Fruit fly (Drosophila melanogaster) whole organism, embryonic: ENCODE results near the gene Prosalpha6T.
A peak's percentile ranks its signal among the peaks of the same experiment; 100 is the strongest.

Source experiments
- Asciz ChIP-seq: fragments of 200-800 bp; sonication (Bioruptor generic); optimal IDR thresholded peaks from 2 replicates; lab custom pipeline; 2017; ENCODE audit warnings: missing biosample characterization, mild to moderate bottlenecking, missing genetic modification characterization, missing genetic modification reagents
- Atf3 ChIP-seq: fragments of 200-800 bp; sonication (Bioruptor generic); optimal IDR thresholded peaks from 3 replicates; lab custom pipeline; 2016; ENCODE audit warnings: missing biosample characterization, missing genetic modification characterization
- CG10209 ChIP-seq: fragments of 200-800 bp; sonication (Bioruptor generic); optimal IDR thresholded peaks from 3 replicates; lab custom pipeline; 2017; ENCODE audit warnings: missing biosample characterization, mild to moderate bottlenecking, missing genetic modification characterization, missing genetic modification reagents
- CG10543 ChIP-seq: fragments of 200-800 bp; sonication (Bioruptor generic); optimal IDR thresholded peaks from 3 replicates; lab custom pipeline; 2017; ENCODE audit warnings: missing biosample characterization, mild to moderate bottlenecking, missing genetic modification characterization, moderate library complexity
- CG11247 ChIP-seq: fragments of 200-800 bp; sonication (Bioruptor generic); IDR thresholded peaks from 2 replicates; pipeline ENCODE4 v1.3.6; 2022; ENCODE audit warnings: missing biosample characterization, missing genetic modification characterization
- CG12942 ChIP-seq: fragments of 200-800 bp; sonication (Bioruptor generic); optimal IDR thresholded peaks from 3 replicates; lab custom pipeline; 2016; ENCODE audit warnings: missing biosample characterization, missing genetic modification characterization
- CG13287 ChIP-seq: fragments of 200-800 bp; sonication (Bioruptor generic); IDR thresholded peaks from 2 replicates; pipeline ENCODE4 v1.3.6; 2022; ENCODE audit warnings: missing biosample characterization, missing genetic modification characterization; ENCODE audit not compliant: partially characterized antibody
- CG13296 ChIP-seq: fragments of 200-800 bp; sonication (Bioruptor generic); optimal IDR thresholded peaks from 3 replicates; lab custom pipeline; 2018; ENCODE audit warnings: missing biosample characterization, mild to moderate bottlenecking, missing genetic modification characterization
- CG13624 ChIP-seq: fragments of 200-800 bp; sonication (Bioruptor generic); optimal IDR thresholded peaks from 2 replicates; lab custom pipeline; 2016; ENCODE audit warnings: missing biosample characterization, missing genetic modification characterization
- CG14441 ChIP-seq: fragments of 200-800 bp; sonication (Bioruptor generic); IDR thresholded peaks from 2 replicates; pipeline ENCODE4 v1.3.6; 2022; ENCODE audit warnings: missing biosample characterization, missing genetic modification characterization
- CG14710 ChIP-seq: fragments of 200-800 bp; sonication (Bioruptor generic); optimal IDR thresholded peaks from 3 replicates; lab custom pipeline; 2019; ENCODE audit warnings: missing biosample characterization, mild to moderate bottlenecking, missing genetic modification characterization, moderate library complexity
- CG15601 ChIP-seq: fragments of 200-800 bp; sonication (Bioruptor generic); optimal IDR thresholded peaks from 3 replicates; lab custom pipeline; 2019; ENCODE audit warnings: missing biosample characterization, mild to moderate bottlenecking, missing genetic modification characterization, moderate library complexity
- CG1603 ChIP-seq: fragments of 200-800 bp; sonication (Bioruptor generic); optimal IDR thresholded peaks from 2 replicates; lab custom pipeline; 2019; ENCODE audit warnings: missing biosample characterization, mild to moderate bottlenecking, missing genetic modification characterization, moderate library complexity
- CG16779 ChIP-seq: fragments of 200-800 bp; sonication (Bioruptor generic); IDR thresholded peaks from 2 replicates; pipeline ENCODE4 v1.3.6; 2022; ENCODE audit warnings: missing biosample characterization, missing genetic modification characterization
- CG16863 ChIP-seq: fragments of 200-800 bp; sonication (Bioruptor generic); optimal IDR thresholded peaks from 3 replicates; lab custom pipeline; 2016; ENCODE audit warnings: missing biosample characterization, missing genetic modification characterization
- CG17612 ChIP-seq: fragments of 200-800 bp; sonication (Bioruptor generic); IDR thresholded peaks from 2 replicates; pipeline ENCODE4 v1.3.6; 2022; ENCODE audit warnings: missing biosample characterization, missing genetic modification characterization
- CG30403 ChIP-seq: fragments of 200-800 bp; sonication (Bioruptor generic); optimal IDR thresholded peaks from 3 replicates; lab custom pipeline; 2016; ENCODE audit warnings: missing biosample characterization, missing genetic modification characterization
- CG6272 ChIP-seq: fragments of 200-800 bp; sonication (Bioruptor generic); IDR thresholded peaks from 2 replicates; pipeline ENCODE4 v1.3.6; 2022; ENCODE audit warnings: missing biosample characterization, missing genetic modification characterization
- CG8388 ChIP-seq: fragments of 200-800 bp; sonication (Bioruptor generic); optimal IDR thresholded peaks from 2 replicates; lab custom pipeline; 2019; ENCODE audit warnings: missing biosample characterization, mild to moderate bottlenecking, missing genetic modification characterization, moderate library complexity
- CG8924 ChIP-seq: fragments of 200-800 bp; optimal IDR thresholded peaks from 3 replicates; lab custom pipeline; 2019; ENCODE audit warnings: missing biosample characterization, mild to moderate bottlenecking, missing genetic modification characterization, moderate library complexity
- CG8944 ChIP-seq: fragments of 200-800 bp; sonication (Bioruptor generic); optimal IDR thresholded peaks from 3 replicates; lab custom pipeline; 2016; ENCODE audit warnings: missing biosample characterization, missing genetic modification characterization
- CG9727 ChIP-seq: fragments of 200-800 bp; sonication (Bioruptor generic); optimal IDR thresholded peaks from 3 replicates; lab custom pipeline; 2017; ENCODE audit warnings: missing biosample characterization, mild to moderate bottlenecking, missing genetic modification characterization
- Chrac-16 ChIP-seq: fragments of 200-800 bp; sonication (Bioruptor generic); optimal IDR thresholded peaks from 3 replicates; lab custom pipeline; 2016; ENCODE audit warnings: missing biosample characterization, missing genetic modification characterization
- CrebB ChIP-seq: fragments of 200-800 bp; sonication (Bioruptor generic); optimal IDR thresholded peaks from 3 replicates; lab custom pipeline; 2018; ENCODE audit warnings: missing biosample characterization, mild to moderate bottlenecking, missing genetic modification characterization
- Dad ChIP-seq: fragments of 200-800 bp; sonication (Bioruptor generic); optimal IDR thresholded peaks from 3 replicates; lab custom pipeline; 2016; ENCODE audit warnings: missing biosample characterization, missing genetic modification characterization
- E2f1 ChIP-seq: fragments of 200-800 bp; sonication (Bioruptor generic); IDR thresholded peaks from 2 replicates; pipeline ENCODE4 v1.3.6; 2022; ENCODE audit warnings: missing biosample characterization, missing genetic modification characterization
- Fer2 ChIP-seq: fragments of 200-800 bp; sonication (Bioruptor generic); optimal IDR thresholded peaks from 2 replicates; lab custom pipeline; 2018; ENCODE audit warnings: missing biosample characterization, mild to moderate bottlenecking, missing genetic modification characterization, moderate library complexity
- MBD-R2 ChIP-seq: fragments of 200-800 bp; sonication (Bioruptor generic); IDR thresholded peaks from 2 replicates; pipeline ENCODE4 v1.3.6; 2022; ENCODE audit warnings: missing biosample characterization, missing genetic modification characterization
- Mes4 ChIP-seq: fragments of 200-800 bp; sonication (Bioruptor generic); optimal IDR thresholded peaks from 2 replicates; lab custom pipeline; 2016; ENCODE audit warnings: missing biosample characterization, missing genetic modification characterization
- NK7.1 ChIP-seq: fragments of 200-800 bp; sonication (Bioruptor generic); optimal IDR thresholded peaks from 3 replicates; lab custom pipeline; 2016; ENCODE audit warnings: missing biosample characterization, missing genetic modification characterization
- Nf-YA ChIP-seq: fragments of 200-800 bp; sonication (Bioruptor generic); IDR thresholded peaks from 2 replicates; pipeline ENCODE4 v1.3.6; 2022; ENCODE audit warnings: missing biosample characterization, missing genetic modification characterization
- Opbp ChIP-seq: fragments of 200-800 bp; sonication (Bioruptor generic); IDR thresholded peaks from 3 replicates; pipeline ENCODE4 v1.3.6; 2022; ENCODE audit warnings: missing biosample characterization, missing genetic modification characterization; ENCODE audit not compliant: partially characterized antibody
- amos ChIP-seq: fragments of 200-800 bp; sonication (Bioruptor generic); IDR thresholded peaks from 2 replicates; pipeline ENCODE4 v1.3.6; 2022; ENCODE audit warnings: missing biosample characterization, missing genetic modification characterization; ENCODE audit not compliant: partially characterized antibody
- bbx ChIP-seq: fragments of 200-800 bp; sonication (Bioruptor generic); IDR thresholded peaks from 2 replicates; pipeline ENCODE4 v1.3.6; 2022; ENCODE audit warnings: missing biosample characterization, missing genetic modification characterization; ENCODE audit not compliant: partially characterized antibody
- chn ChIP-seq: fragments of 200-800 bp; sonication (Bioruptor generic); optimal IDR thresholded peaks from 2 replicates; lab custom pipeline; 2016; ENCODE audit warnings: missing biosample characterization, missing genetic modification characterization
- ci ChIP-seq: fragments of 200-800 bp; sonication (Bioruptor generic); IDR thresholded peaks from 3 replicates; pipeline ENCODE4 v1.3.6; 2022; ENCODE audit warnings: missing biosample characterization, missing genetic modification characterization
- eyg ChIP-seq: fragments of 200-800 bp; sonication (Bioruptor generic); optimal IDR thresholded peaks from 3 replicates; lab custom pipeline; 2016; ENCODE audit warnings: missing biosample characterization, missing genetic modification characterization
- gsb ChIP-seq: fragments of 200-800 bp; sonication (Bioruptor generic); IDR thresholded peaks from 2 replicates; pipeline ENCODE4 v1.3.6; 2022; ENCODE audit warnings: missing biosample characterization, missing genetic modification characterization
- lbe ChIP-seq: fragments of 200-800 bp; sonication (Bioruptor generic); optimal IDR thresholded peaks from 2 replicates; lab custom pipeline; 2016; ENCODE audit warnings: missing biosample characterization, mild to moderate bottlenecking, missing genetic modification characterization
- mam ChIP-seq: fragments of 200-800 bp; sonication (Bioruptor generic); optimal IDR thresholded peaks from 3 replicates; lab custom pipeline; 2016; ENCODE audit warnings: missing biosample characterization, missing genetic modification characterization
- mirr ChIP-seq: fragments of 200-800 bp; sonication (Bioruptor generic); optimal IDR thresholded peaks from 3 replicates; lab custom pipeline; 2018; ENCODE audit warnings: missing biosample characterization, mild to moderate bottlenecking, missing genetic modification characterization
- nau ChIP-seq: fragments of 200-800 bp; sonication (Bioruptor generic); optimal IDR thresholded peaks from 3 replicates; lab custom pipeline; 2017; ENCODE audit warnings: missing biosample characterization, mild to moderate bottlenecking, missing genetic modification characterization, missing genetic modification reagents
- p53 ChIP-seq: fragments of 200-800 bp; sonication (Bioruptor generic); optimal IDR thresholded peaks from 2 replicates; lab custom pipeline; 2016; ENCODE audit warnings: missing biosample characterization, missing genetic modification characterization
- peb ChIP-seq: fragments of 200-800 bp; sonication (Bioruptor generic); IDR thresholded peaks from 2 replicates; pipeline ENCODE4 v1.3.6; 2022; ENCODE audit warnings: missing biosample characterization, missing genetic modification characterization
- phol ChIP-seq: fragments of 200-800 bp; sonication (Bioruptor generic); optimal IDR thresholded peaks from 3 replicates; lab custom pipeline; 2018; ENCODE audit warnings: missing biosample characterization, mild to moderate bottlenecking, missing genetic modification characterization, moderate library complexity
- sim ChIP-seq: fragments of 200-800 bp; sonication (Bioruptor generic); IDR thresholded peaks from 2 replicates; pipeline ENCODE4 v1.3.6; 2022; ENCODE audit warnings: missing biosample characterization, missing genetic modification characterization
- slou ChIP-seq: fragments of 200-800 bp; sonication (Bioruptor generic); optimal IDR thresholded peaks from 3 replicates; lab custom pipeline; 2016; ENCODE audit warnings: missing biosample characterization, missing genetic modification characterization
- tna ChIP-seq: fragments of 200-800 bp; sonication (Bioruptor generic); IDR thresholded peaks from 2 replicates; pipeline ENCODE4 v1.3.6; 2022; ENCODE audit warnings: missing biosample characterization, missing genetic modification characterization; ENCODE audit not compliant: partially characterized antibody
- zfh1 ChIP-seq: fragments of 200-800 bp; sonication (Bioruptor generic); IDR thresholded peaks from 3 replicates; pipeline ENCODE4 v1.3.6; 2022; ENCODE audit warnings: missing biosample characterization, missing genetic modification characterization

The Prosalpha6T gene

DNA sequence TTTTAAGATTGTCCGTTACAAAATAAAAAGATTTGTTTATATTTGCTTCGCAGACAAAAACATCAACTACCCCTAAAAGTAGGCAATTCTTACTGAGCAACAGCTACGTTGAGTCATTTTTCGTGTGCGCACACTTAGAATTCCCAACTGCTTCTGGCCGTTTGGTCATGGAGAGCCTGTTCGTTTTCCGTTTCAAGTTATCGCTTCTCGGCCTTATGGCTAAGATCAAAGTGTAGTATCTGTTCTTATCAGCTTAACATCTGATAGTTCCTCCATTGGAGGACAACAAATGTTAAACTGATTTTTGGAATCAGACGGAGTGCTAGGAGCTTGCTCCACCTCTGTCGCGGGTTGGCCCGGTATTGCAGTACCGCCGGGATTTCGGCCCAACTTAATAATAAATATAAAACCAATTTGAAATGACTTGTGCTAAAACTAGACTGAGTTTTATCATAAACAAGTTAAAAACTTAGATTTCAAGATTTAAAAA, 16.2 kb upstream of the Prosalpha6T start (continued):
- peak; percentile 46 for TF ChIP-seq CG1603 (tag; lab: Kevin White, UChicago)
- TF ChIP-seq Fer2: peak; percentile 1
- peak; percentile 76 for TF ChIP-seq mirr
- TF ChIP-seq Asciz: peak; percentile 39
- peak; percentile 70 for TF ChIP-seq CG11247 (GFP tag; lab: Robert Waterston, UW)
- 0 out of 2 replicates have a peak, but pooled peaks have one; percentile 16 for TF ChIP-seq sim (GFP tag; lab: Robert Waterston, UW)
- peak; percentile 59 for TF ChIP-seq CG10209
- TF ChIP-seq slou (GFP tag; lab: Kevin White, UChicago): peak; percentile 26
- peak; percentile 13 for TF ChIP-seq Chrac-16 (GFP tag; lab: Kevin White, UChicago)
- TF ChIP-seq amos (GFP tag; lab: Robert Waterston, UW): peak; percentile 51; the same call in 1 of the 2 replicates
- TF ChIP-seq CG6272 (GFP tag; lab: Robert Waterston, UW): peak; percentile 28; the same call in 1 of the 2 replicates
- TF ChIP-seq mam: peak; percentile 36
- peak; percentile 72 for TF ChIP-seq Opbp (GFP tag; lab: Robert Waterston, UW)
- TF ChIP-seq CG8924 (tag; lab: Kevin White, UChicago): peak; percentile 20
- peak; percentile 31 for TF ChIP-seq CG16863 (GFP tag; lab: Kevin White, UChicago)
- peak; percentile 40 for TF ChIP-seq lbe (GFP tag; lab: Kevin White, UChicago)
- peak; percentile 51; the same call in 1 of the 2 replicates for TF ChIP-seq CG16779 (GFP tag; lab: Robert Waterston, UW)
- TF ChIP-seq eyg (GFP tag; lab: Kevin White, UChicago): peak; percentile 55
- TF ChIP-seq CG15601 (tag; lab: Kevin White, UChicago): peak; percentile 7
- TF ChIP-seq MBD-R2: peak; percentile 34; the same call in 1 of the 2 replicates
- TF ChIP-seq bbx (GFP tag; lab: Robert Waterston, UW): peak; percentile 77
- TF ChIP-seq CG30403 (GFP tag; lab: Kevin White, UChicago): peak; percentile 30
- TF ChIP-seq Dad (GFP tag; lab: Kevin White, UChicago): peak; percentile 68
- TF ChIP-seq CG13624: peak; percentile 71
- TF ChIP-seq NK7.1 (GFP tag; lab: Kevin White, UChicago): peak; percentile 3
- peak; percentile 77 for TF ChIP-seq zfh1
- peak; percentile 27 for TF ChIP-seq chn (GFP tag; lab: Kevin White, UChicago)
- TF ChIP-seq Mes4 (GFP tag; lab: Kevin White, UChicago): peak; percentile 58
- peak; percentile 24; the same call in 1 of the 2 replicates for TF ChIP-seq gsb

DNA sequence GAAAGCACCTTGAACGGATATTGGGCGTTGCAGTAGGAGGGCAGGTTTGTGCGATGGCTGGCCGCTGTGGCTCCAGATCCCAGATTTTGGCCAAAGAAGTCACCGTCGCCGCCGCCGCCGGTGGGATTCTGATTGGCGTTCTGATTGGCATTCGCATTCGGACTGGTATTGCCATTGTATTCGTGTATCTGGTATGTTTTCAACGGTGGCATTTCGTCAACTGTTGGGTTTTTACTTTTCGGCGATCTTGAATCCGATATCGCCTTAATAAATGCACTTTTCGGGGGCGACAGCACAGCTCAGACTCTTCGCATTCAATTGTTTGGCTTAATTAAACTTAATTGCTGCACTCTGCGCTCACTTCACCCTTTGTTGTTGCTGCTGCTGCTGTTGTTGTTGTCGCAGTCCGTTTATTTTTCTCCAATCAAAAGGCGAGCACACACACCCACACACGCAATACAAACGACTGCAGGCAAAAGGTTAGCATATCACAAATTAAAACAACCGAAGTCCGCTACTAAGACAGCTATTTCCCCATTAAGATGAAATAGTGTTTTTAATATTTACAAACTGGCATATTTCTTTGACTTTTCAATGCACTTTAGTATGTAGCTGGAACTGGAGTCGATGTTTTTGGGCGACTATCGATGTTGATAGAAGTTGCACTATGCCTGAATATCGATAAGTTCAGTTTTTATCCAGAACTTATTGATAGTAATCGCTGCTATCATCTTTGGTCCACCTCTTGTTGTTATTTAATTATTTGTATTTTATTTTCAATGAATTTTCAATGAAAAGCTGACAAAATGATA, 12.4 kb upstream of the Prosalpha6T start, which contains the start of the genes CG9426 and mRF1:
CG9426 (minus strand) TSS at position 643 of the 812 bp plus-strand sequence.
mRF1 (plus strand) TSS at position 699 of the 812 bp plus-strand sequence.
- TF ChIP-seq CG10543 (GFP tag; lab: Kevin White, UChicago) (no peak), CG8388 (GFP tag; lab: Kevin White, UChicago) (no peak), CG9727 (GFP tag; lab: Kevin White, UChicago) (peak; percentile 3), ci (GFP tag; lab: Robert Waterston, UW) (no peak), mirr (no peak), phol (tag; lab: Kevin White, UChicago) (peak; percentile 22), CG13296 (GFP tag; lab: Kevin White, UChicago) (peak; percentile 6), p53 (GFP tag; lab: Kevin White, UChicago) (peak; percentile 31), CG11247 (GFP tag; lab: Robert Waterston, UW) (no peak), peb (GFP tag; lab: Robert Waterston, UW) (no peak), nau (no peak), tna (GFP tag; lab: Robert Waterston, UW) (peak; percentile 96), CG12942 (GFP tag; lab: Kevin White, UChicago) (no peak), CG17612 (GFP tag; lab: Robert Waterston, UW) (no peak), Nf-YA (GFP tag; lab: Robert Waterston, UW) (no peak), CG13287 (GFP tag; lab: Robert Waterston, UW) (peak; percentile 99), CG14710 (tag; lab: Kevin White, UChicago) (peak; percentile 58), E2f1 (GFP tag; lab: Robert Waterston, UW) (no peak), Atf3 (no peak), CrebB (tag; lab: Kevin White, UChicago) (no peak), CG14441 (GFP tag; lab: Robert Waterston, UW) (peak; percentile 22; the same call in 1 of the 2 replicates), CG8944 (GFP tag; lab: Kevin White, UChicago) (no peak)
